Fruit fly (Drosophila melanogaster) whole organism: ENCODE results near the gene CG7806.

Experiments
- CG8478 ChIP-seq: fragments of >200 bp; optimal IDR thresholded peaks from 2 replicates; lab custom pipeline; 2018; ENCODE audit warnings: inconsistent platforms
- Dll ChIP-seq: fragments of >200 bp; optimal IDR thresholded peaks from 2 replicates; lab custom pipeline; 2017

DNA sequence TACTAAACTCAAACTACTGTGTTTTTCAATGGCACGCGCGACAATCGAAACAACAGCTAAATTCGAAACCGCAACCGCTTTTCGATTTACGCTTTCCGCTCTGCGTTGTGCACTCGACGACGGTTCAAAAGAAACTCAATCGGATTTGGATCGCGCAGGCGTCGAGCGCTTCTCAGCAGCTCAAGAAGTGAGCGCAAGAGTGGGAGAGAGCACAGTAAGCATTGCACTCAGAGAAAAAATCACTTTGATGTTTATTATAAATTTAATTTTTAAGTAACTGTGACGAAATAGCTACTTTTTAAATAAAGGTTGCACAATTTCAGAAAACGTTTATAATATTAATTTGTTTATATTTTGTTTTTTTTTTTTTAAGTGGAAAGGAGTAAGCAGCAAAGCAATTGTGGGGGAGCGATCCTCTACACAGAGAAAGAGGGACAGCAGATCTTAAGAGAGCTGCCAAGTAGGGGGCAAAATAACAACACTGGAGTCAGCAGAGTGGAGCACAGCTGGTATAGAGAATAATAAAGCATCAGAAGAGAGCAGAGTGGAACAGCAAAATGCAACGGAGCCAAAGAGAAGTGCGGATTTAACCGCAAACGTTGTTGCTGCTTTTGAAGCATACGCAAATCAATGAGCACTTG is 33.5 kb upstream of the CG7806 start:
- TF ChIP-seq CG8478 (lab: Kevin White, UChicago) (no peak), Dll (lab: Kevin White, UChicago) (no peak)
